Worm (Caenorhabditis elegans): ENCODE measurements around the gene C23H3.9.

The C23H3.9 gene

ce11 chrII:51352-51751 is 27.7 kb downstream of the C23H3.9 start, which contains the start of gene sptl-1:
sptl-1 (plus strand) TSS chrII:51652.
- no peak for TF ChIP-seq unc-62 (GFP tag; optimal IDR thresholded peaks at IDR 0.05)

DNA sequence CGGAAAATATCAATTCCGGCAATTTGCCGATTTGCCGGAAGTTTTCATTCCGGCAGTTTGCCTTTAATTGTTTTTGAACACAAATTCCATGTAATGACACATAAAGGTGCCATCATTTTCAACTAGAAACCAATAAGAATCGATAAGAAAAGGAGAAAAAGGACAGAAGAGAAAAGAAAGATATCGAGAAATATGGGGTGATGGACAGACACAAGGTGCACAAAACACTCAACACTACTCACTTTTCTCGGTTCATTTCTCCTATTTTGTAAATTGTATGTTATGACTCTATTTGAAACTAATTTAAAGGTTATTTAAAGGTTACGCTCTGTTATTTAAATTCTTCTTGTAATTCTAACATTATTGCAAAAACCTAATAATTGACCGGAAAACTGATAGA is 28.2 kb downstream of the C23H3.9 start:
- TF ChIP-seq unc-62 (GFP tag; optimal IDR thresholded peaks at IDR 0.05): no peak

DNA sequence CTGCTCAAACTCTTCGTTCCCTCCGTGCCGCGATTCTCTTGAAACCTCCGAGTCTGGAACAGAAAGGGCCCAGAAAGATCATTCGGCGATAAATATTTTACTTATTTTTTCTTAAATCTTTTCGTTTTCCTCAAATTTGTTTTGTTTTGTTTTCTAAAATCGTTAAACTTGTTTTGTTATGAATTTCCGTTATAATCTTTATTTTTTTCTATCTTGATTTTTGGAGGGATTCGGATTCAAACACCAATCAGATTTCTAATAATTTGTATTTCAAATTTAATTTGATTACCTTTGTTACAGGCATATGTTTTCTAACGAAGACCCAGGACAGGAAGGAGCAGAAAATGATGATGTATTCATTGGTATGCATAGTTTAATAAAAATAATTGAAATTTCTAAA is 31.8 kb downstream of the C23H3.9 start, which contains the start of gene C23H3.5:
TSS of gene C23H3.5 (plus strand) at position 301 of the 400 bp plus-strand sequence.
- no peak for TF ChIP-seq unc-62 (GFP tag; optimal IDR thresholded peaks at IDR 0.05)

- no peak for TF ChIP-seq unc-62 (GFP tag; optimal IDR thresholded peaks at IDR 0.05)
Observed at ce11 chrII:46116-46515, 33.0 kb downstream of the C23H3.9 start, which contains the start of gene rpt-4. rpt-4 (minus strand) TSS chrII:46216.

ce11 chrII:44740-45139 is 34.3 kb downstream of the C23H3.9 start, which contains the start of gene rpoa-49:
rpoa-49 (plus strand) TSS chrII:45040.
- no peak for TF ChIP-seq unc-62 (GFP tag; optimal IDR thresholded peaks at IDR 0.05)

DNA sequence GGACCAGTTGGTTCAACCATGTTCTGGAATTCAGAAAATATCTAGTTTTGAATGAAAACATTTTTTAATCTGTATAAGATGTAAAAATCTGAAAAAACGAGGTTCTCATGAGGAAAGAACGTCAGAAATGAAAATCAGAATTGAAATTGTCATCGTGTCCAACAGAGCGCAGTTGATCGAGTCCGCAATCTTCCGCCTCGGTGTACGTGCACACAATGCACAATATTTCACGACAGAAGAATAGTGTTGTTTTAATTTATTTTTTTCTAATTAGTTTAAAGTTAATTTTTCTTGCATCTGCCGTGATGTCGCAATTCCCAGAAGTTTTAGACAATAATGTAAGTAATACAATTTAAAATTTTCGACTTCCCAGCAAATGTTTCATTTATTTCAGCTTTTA is 35.4 kb downstream of the C23H3.9 start, which contains the start of gene nfyc-1:
TSS of gene nfyc-1 (plus strand) at position 268 of the 400 bp plus-strand sequence.
- TF ChIP-seq unc-62 (GFP tag; optimal IDR thresholded peaks at IDR 0.05): no peak

DNA sequence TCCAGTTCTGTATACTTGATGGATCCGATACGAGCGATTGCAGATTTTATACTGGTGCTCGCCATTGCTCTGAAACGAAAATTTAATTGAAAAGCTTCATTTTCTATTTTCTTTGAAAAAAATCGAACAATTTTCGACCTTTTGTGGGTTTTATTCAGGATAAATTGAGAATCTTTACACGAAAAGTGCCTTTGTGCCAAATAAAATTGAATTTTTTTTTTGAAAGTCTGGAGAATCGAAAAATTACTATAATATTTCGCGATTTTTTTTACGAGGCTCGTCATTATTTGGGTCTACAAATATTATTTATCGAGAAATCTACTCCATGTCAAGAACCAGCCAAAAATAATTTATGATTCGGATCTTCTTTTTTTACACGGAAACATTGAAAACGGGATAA is 37.2 kb downstream of the C23H3.9 start, which contains the start of gene F23F1.10:
TSS of gene F23F1.10 (minus strand) at position 69 of the 400 bp plus-strand sequence.
- no peak for TF ChIP-seq unc-62 (GFP tag; optimal IDR thresholded peaks at IDR 0.05)

DNA sequence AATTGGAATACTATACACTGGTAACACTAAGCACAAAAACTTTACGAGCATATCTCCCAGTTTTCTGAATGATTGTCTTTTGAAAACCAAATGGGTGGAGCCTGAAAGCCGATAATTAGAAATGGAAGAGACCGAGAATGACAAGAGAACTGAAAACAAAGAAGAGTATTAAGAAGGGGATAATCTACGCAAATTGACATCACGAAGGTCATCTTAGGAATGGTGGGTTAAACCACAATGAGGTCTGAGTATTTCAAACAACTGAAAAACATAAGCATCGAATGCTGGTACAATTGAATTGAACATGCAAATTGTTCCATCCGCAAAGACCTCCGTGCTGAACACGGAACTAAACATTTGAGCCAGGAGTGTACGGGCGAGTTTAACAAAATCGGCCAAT is 39.6 kb downstream of the C23H3.9 start, which contains the start of gene spp-24:
TSS of gene spp-24 (minus strand) at position 101 of the 400 bp plus-strand sequence.
- no peak for TF ChIP-seq unc-62 (GFP tag; optimal IDR thresholded peaks at IDR 0.05)

- TF ChIP-seq unc-62 (GFP tag; optimal IDR thresholded peaks at IDR 0.05): no peak
Observed at ce11 chrII:37213-37612, 41.9 kb downstream of the C23H3.9 start, which contains the start of gene F23F1.6. F23F1.6 (minus strand) TSS chrII:37313.

DNA sequence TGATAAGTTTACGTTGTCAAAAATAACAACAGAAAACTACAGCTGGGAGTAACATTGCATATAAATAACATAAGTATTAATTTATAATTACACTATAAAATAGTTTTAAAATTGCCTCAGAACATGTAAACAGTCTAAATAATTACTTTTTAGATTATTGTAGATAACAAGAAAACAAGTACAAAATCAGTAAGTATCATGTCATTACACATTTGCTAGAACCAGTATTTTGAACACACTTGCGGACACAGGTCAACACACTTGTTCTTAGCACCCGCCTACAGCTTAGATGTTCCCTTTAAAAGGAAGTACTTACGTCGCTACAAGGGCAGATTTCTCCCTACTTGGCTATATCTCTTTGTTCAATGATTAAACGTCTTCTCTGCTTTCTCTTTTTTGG is 45.2 kb downstream of the C23H3.9 start, which contains the start of gene F23F1.2:
TSS of gene F23F1.2 (plus strand) at position 301 of the 400 bp plus-strand sequence.
- no peak for TF ChIP-seq unc-62 (GFP tag; optimal IDR thresholded peaks at IDR 0.05)

DNA sequence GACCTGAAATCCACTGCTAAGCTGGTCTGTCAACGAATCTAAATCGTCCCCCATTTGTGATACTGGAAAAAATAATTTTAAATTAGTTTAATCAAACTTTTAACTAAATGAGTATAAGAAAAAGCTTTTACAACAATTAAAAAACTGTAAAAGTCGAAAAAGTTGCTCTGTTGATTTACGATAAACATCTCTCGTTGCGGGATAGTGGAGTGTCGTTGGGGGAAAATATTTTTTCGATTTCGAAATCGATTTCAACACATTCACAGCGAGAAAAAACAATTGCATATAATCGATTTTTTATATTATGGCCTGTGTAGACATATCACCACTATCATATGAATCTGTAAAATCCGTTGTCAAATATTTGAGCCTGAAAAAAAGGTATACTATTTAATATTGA is 47.5 kb downstream of the C23H3.9 start, which contains the start of the genes F23F1.5 and fbxc-54:
TSS of gene F23F1.5 (minus strand) at position 64 of the 400 bp plus-strand sequence.
TSS of gene fbxc-54 (plus strand) at position 199 of the 400 bp plus-strand sequence.
- no peak for TF ChIP-seq unc-62 (GFP tag; optimal IDR thresholded peaks at IDR 0.05)

DNA sequence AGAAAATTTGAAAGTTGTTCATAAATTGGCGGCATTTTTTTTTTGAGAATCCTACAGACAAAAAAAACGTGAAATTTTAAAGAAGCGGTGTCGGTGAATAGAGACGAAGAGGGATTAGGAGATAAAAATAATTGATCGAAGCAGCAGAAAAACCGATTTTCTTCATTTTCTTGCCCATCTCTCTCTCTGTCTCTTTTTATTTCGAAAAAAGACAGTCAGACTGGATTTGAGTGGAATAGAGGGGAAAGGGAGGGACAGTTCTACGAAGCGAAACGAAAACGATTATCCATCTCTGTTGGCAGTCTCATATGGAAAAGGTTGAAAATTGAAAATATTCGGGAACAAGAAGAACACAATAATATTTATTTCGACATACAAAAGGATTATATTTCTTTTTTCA is 49.5 kb downstream of the C23H3.9 start:
- TF ChIP-seq unc-62 (GFP tag; optimal IDR thresholded peaks at IDR 0.05): no peak

ce11 chrII:28283-28682 is 50.8 kb downstream of the C23H3.9 start, which contains the start of gene F23F1.4:
F23F1.4 (minus strand) TSS chrII:28423.
- TF ChIP-seq unc-62 (GFP tag; optimal IDR thresholded peaks at IDR 0.05): no peak

DNA sequence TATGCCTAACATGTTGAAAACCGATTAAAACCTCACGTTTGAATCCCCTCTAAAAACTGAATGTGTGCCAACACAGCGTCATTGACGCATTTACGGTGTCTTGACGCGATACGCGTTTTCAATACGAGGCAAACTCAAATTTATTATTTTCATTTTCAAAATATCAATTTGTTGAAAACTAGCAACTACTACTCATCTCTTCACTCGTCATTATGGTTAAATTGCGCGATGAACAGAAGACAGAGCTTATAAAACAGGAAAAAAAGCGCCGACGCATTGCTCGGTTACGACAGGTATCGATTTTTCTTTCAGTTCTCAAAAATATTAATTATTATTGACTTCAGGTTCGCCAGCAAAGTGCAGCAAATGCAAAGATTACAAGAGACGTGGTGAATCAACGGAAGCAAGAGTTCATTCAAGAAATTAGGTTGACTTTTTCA is 54.5 kb downstream of the C23H3.9 start, which contains the start of gene enee-1:
TSS of gene enee-1 (plus strand) at position 108 of the 440 bp plus-strand sequence.
- TF ChIP-seq unc-62 (GFP tag; optimal IDR thresholded peaks at IDR 0.05): no peak

- no peak for TF ChIP-seq unc-62 (GFP tag; optimal IDR thresholded peaks at IDR 0.05)
Observed at ce11 chrII:23739-24138, 55.3 kb downstream of the C23H3.9 start.

ce11 chrII:23025-23424 is 56.0 kb downstream of the C23H3.9 start, which contains the start of gene sqt-2:
sqt-2 (plus strand) TSS chrII:23325.
- TF ChIP-seq unc-62 (GFP tag; optimal IDR thresholded peaks at IDR 0.05): no peak

DNA sequence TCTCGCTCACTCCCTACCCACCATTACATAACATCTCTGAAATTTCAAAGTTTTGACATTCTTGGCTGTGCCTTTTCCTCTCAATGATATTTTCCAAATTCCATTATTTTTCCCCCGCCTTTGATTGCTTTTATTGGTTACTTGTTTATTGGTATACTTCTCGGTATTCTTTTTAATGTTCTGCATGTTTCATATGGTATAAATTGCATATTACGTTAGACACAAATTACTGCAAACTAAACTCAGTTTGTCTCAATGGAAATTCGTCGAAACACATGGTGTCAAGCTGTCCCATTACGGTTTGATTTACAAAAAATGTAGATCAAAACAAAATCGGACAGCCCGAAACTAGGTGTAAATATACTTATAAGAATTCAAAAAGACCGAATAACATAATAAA is 57.1 kb downstream of the C23H3.9 start:
- TF ChIP-seq unc-62 (GFP tag; optimal IDR thresholded peaks at IDR 0.05): no peak

Measured in whole organism, dauer.